Worm (Caenorhabditis elegans): ENCODE data around the gene bud-31.

Gene bud-31

DNA sequence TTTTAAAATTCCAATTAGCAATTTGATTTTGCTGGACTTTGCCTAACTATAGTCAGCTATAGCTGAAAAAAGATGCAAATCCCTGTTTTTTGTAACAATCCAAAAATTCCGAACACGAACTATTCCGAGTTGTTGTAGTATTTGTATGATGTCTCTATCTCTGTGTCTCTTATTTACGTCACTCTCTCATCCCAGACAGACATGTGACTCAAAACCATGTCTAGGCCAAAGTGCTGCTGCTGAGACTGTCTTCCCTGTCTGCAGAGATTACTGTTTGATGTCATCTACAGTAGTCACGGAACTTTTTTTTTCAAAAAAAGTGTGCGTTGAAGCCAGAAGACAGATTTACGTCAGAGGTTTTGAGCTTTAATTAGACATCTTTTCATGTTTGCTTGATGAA, 30.1 kb downstream of the bud-31 start:
- TF ChIP-seq nhr-2 (tag; optimal IDR thresholded peaks at IDR 0.05) (no peak), nhr-28 (tag; optimal IDR thresholded peaks at IDR 0.05) (no peak), nhr-76 (tag; optimal IDR thresholded peaks at IDR 0.05) (no peak), bed-3 (GFP tag; optimal IDR thresholded peaks at IDR 0.05) (no peak), mab-5 (tag; optimal IDR thresholded peaks at IDR 0.05) (no peak), cnd-1 (tag; optimal IDR thresholded peaks at IDR 0.05) (no peak), elt-3 (tag; optimal IDR thresholded peaks at IDR 0.05) (no peak)

DNA sequence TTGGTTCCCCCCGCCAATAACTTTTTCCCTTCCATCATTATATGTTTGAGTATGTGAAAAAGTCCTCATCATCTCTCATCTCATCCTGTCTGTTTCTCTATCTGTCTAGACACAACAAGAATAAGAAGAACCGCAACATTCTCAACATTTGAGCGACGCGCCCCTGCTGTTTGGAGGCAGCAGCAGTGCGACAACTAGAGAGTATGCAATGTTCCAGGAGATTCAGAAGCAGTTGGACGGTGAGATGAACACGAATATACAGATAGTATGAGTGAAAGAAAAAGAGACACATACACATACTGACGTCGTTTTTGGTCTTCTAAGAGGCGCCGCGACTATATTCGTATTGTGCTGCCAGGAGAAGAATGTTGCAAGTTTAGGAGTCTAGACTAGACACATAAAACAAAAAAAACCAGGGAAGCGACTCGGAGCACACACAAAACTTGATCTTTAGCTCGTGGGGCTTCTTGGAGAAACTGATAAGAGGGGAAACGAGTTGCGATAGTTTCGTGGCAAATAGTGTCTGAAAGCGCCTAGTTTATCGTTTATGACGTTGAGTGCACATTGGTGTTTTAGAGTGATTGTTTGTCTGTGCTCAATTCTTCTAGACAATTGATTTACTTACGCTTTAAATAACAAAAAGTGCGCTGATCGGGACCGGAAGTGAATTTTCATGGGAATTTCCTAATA, 30.7 kb downstream of the bud-31 start:
- TF ChIP-seq unc-62 (GFP tag; optimal IDR thresholded peaks at IDR 0.05): peak; percentile 18
- peak; percentile 19 for TF ChIP-seq unc-120 (tag; optimal IDR thresholded peaks at IDR 0.05; ENCODE audit: poor library complexity, severe bottlenecking)
- TF ChIP-seq sptf-1 (tag; optimal IDR thresholded peaks at IDR 0.05): no peak

DNA sequence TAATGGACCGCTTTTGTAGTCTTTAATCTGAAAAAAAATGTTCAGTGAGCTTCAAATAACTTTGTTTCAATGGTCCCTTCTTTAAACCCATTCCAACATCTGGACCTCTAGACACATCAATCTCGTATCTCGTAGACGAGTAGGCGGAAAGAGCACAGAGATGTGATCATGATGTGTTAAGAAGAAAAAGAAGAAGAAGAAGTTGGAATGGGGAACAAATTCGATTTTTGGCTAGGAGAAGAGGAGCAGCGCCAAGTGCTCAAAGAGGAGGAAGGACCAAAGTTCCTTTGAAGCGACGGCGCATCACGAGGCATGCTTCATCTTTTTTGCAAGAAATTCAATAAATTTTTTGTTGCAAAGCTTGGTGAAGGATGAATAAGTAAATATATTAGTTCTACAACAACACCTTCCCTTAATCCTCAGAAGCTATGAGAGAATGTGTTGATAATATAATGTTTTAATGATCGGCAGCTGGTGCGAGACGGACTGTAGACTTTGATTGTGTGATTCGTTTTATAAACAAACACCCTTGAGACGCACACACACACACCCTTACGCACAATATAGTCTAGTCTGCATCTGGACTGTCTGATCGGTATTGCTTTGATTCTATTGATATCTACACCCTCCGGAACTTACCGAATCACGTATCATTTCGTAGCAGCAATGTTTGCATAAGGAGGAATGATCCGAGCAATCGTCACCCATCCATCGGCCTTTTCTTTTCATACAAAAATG, 31.7 kb downstream of the bud-31 start:
- TF ChIP-seq pha-4 (tag; optimal IDR thresholded peaks at IDR 0.05) (peak; percentile 51), ces-1 (GFP tag; optimal IDR thresholded peaks at IDR 0.05) (peak; percentile 30), drap-1 (GFP tag; optimal IDR thresholded peaks at IDR 0.05) (no peak), mab-5 (tag; optimal IDR thresholded peaks at IDR 0.05) (no peak), snpc-4 (tag; optimal IDR thresholded peaks at IDR 0.05) (no peak)

- TF ChIP-seq sptf-1 (tag; optimal IDR thresholded peaks at IDR 0.05) (no peak), lin-13 (tag; optimal IDR thresholded peaks at IDR 0.05) (no peak), bed-3 (GFP tag; optimal IDR thresholded peaks at IDR 0.05) (no peak), ztf-11 (tag; optimal IDR thresholded peaks at IDR 0.05) (no peak)
Observed at ce11 chrIII:9663943-9664342, 32.4 kb downstream of the bud-31 start.

- TF ChIP-seq pha-4 (tag; optimal IDR thresholded peaks at IDR 0.05): no peak
- no peak for TF ChIP-seq lin-32 (GFP tag; optimal IDR thresholded peaks at IDR 0.05)
- no peak for TF ChIP-seq blmp-1 (tag; optimal IDR thresholded peaks at IDR 0.05)
- TF ChIP-seq unc-120 (tag; optimal IDR thresholded peaks at IDR 0.05; ENCODE audit: poor library complexity, severe bottlenecking): peak; percentile 35
- no peak for TF ChIP-seq nhr-12 (tag; optimal IDR thresholded peaks at IDR 0.05)
- TF ChIP-seq hlh-1 (tag; optimal IDR thresholded peaks at IDR 0.05): peak; percentile 42
Observed at ce11 chrIII:9662266-9662959, 33.9 kb downstream of the bud-31 start.

DNA sequence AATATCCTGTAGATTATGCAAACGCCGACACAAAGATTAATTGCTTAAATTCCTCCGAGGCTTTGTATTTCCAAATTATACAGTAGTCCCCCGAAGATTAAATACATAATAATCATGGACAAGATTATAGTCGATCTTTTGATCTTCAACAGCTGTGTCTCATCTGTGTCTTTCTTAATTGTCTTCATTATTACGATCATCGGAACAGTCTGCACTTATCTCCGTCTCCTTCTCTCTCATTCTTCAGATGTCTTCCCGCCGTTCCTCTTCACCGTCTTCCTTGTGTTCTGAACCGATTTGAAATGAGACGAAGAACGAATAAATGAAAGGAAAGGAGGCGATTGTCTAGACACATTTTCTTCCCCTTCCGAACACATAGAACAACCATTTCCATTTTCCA, 35.2 kb downstream of the bud-31 start:
- no peak for TF ChIP-seq ztf-11 (tag; optimal IDR thresholded peaks at IDR 0.05)
- peak; percentile 58 for TF ChIP-seq lin-32 (GFP tag; optimal IDR thresholded peaks at IDR 0.05)
- peak; percentile 54 for TF ChIP-seq elt-1 (tag; optimal IDR thresholded peaks at IDR 0.05; ENCODE audit: borderline replicate concordance, insufficient read depth)
- TF ChIP-seq unc-62 (GFP tag; optimal IDR thresholded peaks at IDR 0.05): no peak
- TF ChIP-seq mls-2 (tag; optimal IDR thresholded peaks at IDR 0.05): no peak
- no peak for TF ChIP-seq mab-5 (tag; optimal IDR thresholded peaks at IDR 0.05)
- TF ChIP-seq lin-13 (tag; optimal IDR thresholded peaks at IDR 0.05): no peak
- TF ChIP-seq sptf-1 (tag; optimal IDR thresholded peaks at IDR 0.05): no peak
- no peak for TF ChIP-seq flh-1 (GFP tag; optimal IDR thresholded peaks at IDR 0.05)
- TF ChIP-seq cnd-1 (tag; optimal IDR thresholded peaks at IDR 0.05): peak; percentile 8
- no peak for TF ChIP-seq nhr-237 (tag; optimal IDR thresholded peaks at IDR 0.05)
- TF ChIP-seq lsy-2 (tag; optimal IDR thresholded peaks at IDR 0.05): no peak
- peak; percentile 26 for TF ChIP-seq ceh-43 (GFP tag; optimal IDR thresholded peaks at IDR 0.05)
- peak; percentile 18 for TF ChIP-seq ces-1 (GFP tag; optimal IDR thresholded peaks at IDR 0.05)
- TF ChIP-seq nhr-76 (tag; optimal IDR thresholded peaks at IDR 0.05): no peak
- no peak for TF ChIP-seq nhr-2 (tag; optimal IDR thresholded peaks at IDR 0.05)
- TF ChIP-seq pha-4 (tag; optimal IDR thresholded peaks at IDR 0.05): no peak
- no peak for TF ChIP-seq nhr-28 (tag; optimal IDR thresholded peaks at IDR 0.05)
- TF ChIP-seq elt-3 (tag; optimal IDR thresholded peaks at IDR 0.05): no peak
- TF ChIP-seq unc-39 (tag; optimal IDR thresholded peaks at IDR 0.05): no peak
- no peak for TF ChIP-seq nhr-12 (tag; optimal IDR thresholded peaks at IDR 0.05)
- no peak for TF ChIP-seq ceh-83 (GFP tag; optimal IDR thresholded peaks at IDR 0.05)
- TF ChIP-seq sem-2 (GFP tag; optimal IDR thresholded peaks at IDR 0.05): no peak
- TF ChIP-seq bed-3 (GFP tag; optimal IDR thresholded peaks at IDR 0.05): no peak
- no peak for TF ChIP-seq blmp-1 (tag; optimal IDR thresholded peaks at IDR 0.05)
- TF ChIP-seq unc-120 (tag; optimal IDR thresholded peaks at IDR 0.05; ENCODE audit: poor library complexity, severe bottlenecking): no peak
- no peak for TF ChIP-seq M03D4.4 (tag; optimal IDR thresholded peaks at IDR 0.05)
- TF ChIP-seq tbx-8 (GFP tag; optimal IDR thresholded peaks at IDR 0.05): no peak
- peak; percentile 40 for TF ChIP-seq hlh-1 (tag; optimal IDR thresholded peaks at IDR 0.05)
- no peak for TF ChIP-seq snpc-4 (tag; optimal IDR thresholded peaks at IDR 0.05)
- no peak for TF ChIP-seq drap-1 (GFP tag; optimal IDR thresholded peaks at IDR 0.05)
- TF ChIP-seq zip-8 (tag; optimal IDR thresholded peaks at IDR 0.05): no peak
- TF ChIP-seq mep-1 (tag; optimal IDR thresholded peaks at IDR 0.05): no peak
- TF ChIP-seq ham-2 (GFP tag; optimal IDR thresholded peaks at IDR 0.05): no peak

Measured in whole organism, mixed stage, embryonic.